Worm (Caenorhabditis elegans) whole organism, L1 larva: ENCODE results near the gene srdh-1.

Experiments
- C04F5.9 ChIP-seq: sonication (generic microtip); optimal IDR thresholded peaks from 2 replicates; lab custom pipeline; 2016; ENCODE audit warnings: missing genetic modification characterization, missing compliant biosample characterization
- C34B4.2 ChIP-seq: sonication (generic microtip); optimal IDR thresholded peaks from 2 replicates; lab custom pipeline; 2017; ENCODE audit warnings: mild to moderate bottlenecking, missing genetic modification characterization, missing compliant biosample characterization
- alr-1 ChIP-seq: fragments of 200-800 bp; sonication (Bioruptor generic); optimal IDR thresholded peaks from 2 replicates; lab custom pipeline; 2018; ENCODE audit warnings: borderline replicate concordance, mild to moderate bottlenecking, missing genetic modification characterization, missing compliant biosample characterization
- ama-1 ChIP-seq: fragments of 150-350 bp; optimal IDR thresholded peaks from 2 replicates; lab custom pipeline; 2014
- blmp-1 ChIP-seq: fragments of 150-350 bp; optimal IDR thresholded peaks from 2 replicates; lab custom pipeline; 2014; ENCODE audit warnings: missing biosample characterization, missing genetic modification characterization
- ceh-63 ChIP-seq: fragments of 200-800 bp; sonication (Bioruptor generic); optimal IDR thresholded peaks from 2 replicates; lab custom pipeline; 2018; ENCODE audit warnings: mild to moderate bottlenecking, missing genetic modification characterization, missing compliant biosample characterization
- ceh-82 ChIP-seq, 3 experiments: fragments of 150-350 bp in 1 of 3; sonication (generic microtip) in 2 of 3; optimal IDR thresholded peaks; 2 replicates each; lab custom pipeline; 2014 to 2017; ENCODE audit warnings: missing biosample characterization in 3 of 3, missing genetic modification characterization in 3 of 3
- ceh-90 ChIP-seq: sonication (generic microtip); optimal IDR thresholded peaks from 2 replicates; lab custom pipeline; 2016; ENCODE audit warnings: missing genetic modification characterization, missing compliant biosample characterization
- ces-1 ChIP-seq: fragments of 150-350 bp; optimal IDR thresholded peaks from 2 replicates; lab custom pipeline; 2014; ENCODE audit warnings: missing biosample characterization, missing genetic modification reagents, missing genetic modification characterization
- dpl-1 ChIP-seq, 3 experiments: fragments of 150-350 bp in 2 of 3; sonication (generic microtip) in 1 of 3; optimal IDR thresholded peaks; 2 replicates each; lab custom pipeline; 2014 to 2017; ENCODE audit warnings: missing biosample characterization in 3 of 3, missing genetic modification characterization in 3 of 3, missing genetic modification reagents in 3 of 3
- efl-1 ChIP-seq, 4 experiments: fragments of 150-350 bp; optimal IDR thresholded peaks in 3 of 4; peaks in 1 of 4; 1 replicate in 1 of 4; 2 replicates in 3 of 4; lab custom pipeline; 2014; ENCODE audit warnings: missing biosample characterization in 2 of 4, missing genetic modification characterization in 2 of 4, missing genetic modification reagents in 2 of 4
- egl-13 ChIP-seq: sonication (generic microtip); optimal IDR thresholded peaks from 2 replicates; lab custom pipeline; 2016; ENCODE audit warnings: missing genotype, missing genetic modification reagents, missing genetic modification characterization, missing compliant biosample characterization
- egl-27 ChIP-seq, 2 experiments: fragments of 150-350 bp in 1 of 2; sonication (generic microtip); optimal IDR thresholded peaks; 3 replicates each; lab custom pipeline; 2017 to 2018; ENCODE audit warnings: missing biosample characterization in 2 of 2, missing genetic modification characterization in 2 of 2, missing genetic modification reagents in 2 of 2
- fkh-4 ChIP-seq: sonication (generic microtip); optimal IDR thresholded peaks from 2 replicates; lab custom pipeline; 2016; ENCODE audit warnings: missing compliant biosample characterization, missing genetic modification characterization, borderline replicate concordance
- grh-1 ChIP-seq: fragments of 200-800 bp; sonication (Bioruptor generic); IDR thresholded peaks from 2 replicates; pipeline ENCODE4 v1.3.6; 2022; ENCODE audit warnings: missing genetic modification reagents, missing genetic modification characterization, missing compliant biosample characterization
- isw-1 ChIP-seq: fragments of 200-800 bp; sonication (Bioruptor generic); IDR thresholded peaks from 2 replicates; pipeline ENCODE4 v1.3.6; 2022; ENCODE audit warnings: missing genetic modification characterization, missing compliant biosample characterization
- jun-1 ChIP-seq: fragments of 150-350 bp; optimal IDR thresholded peaks from 2 replicates; lab custom pipeline; 2014; ENCODE audit warnings: missing biosample characterization, missing genetic modification reagents, missing genetic modification characterization
- lin-15B ChIP-seq: fragments of 150-350 bp; sonication (generic microtip); optimal IDR thresholded peaks from 3 replicates; lab custom pipeline; 2014; ENCODE audit warnings: missing biosample characterization, missing genetic modification characterization
- lin-35 ChIP-seq, 2 experiments: fragments of 150-350 bp; optimal IDR thresholded peaks; 2 replicates each; lab custom pipeline; 2014; ENCODE audit warnings: missing biosample characterization in 2 of 2, missing genetic modification characterization in 2 of 2, missing genetic modification reagents in 2 of 2
- lin-39 ChIP-seq: fragments of 150-350 bp; optimal IDR thresholded peaks from 2 replicates; lab custom pipeline; 2014; ENCODE audit warnings: missing biosample characterization, missing genetic modification reagents, missing genetic modification characterization
- lir-3 ChIP-seq: sonication (generic microtip); optimal IDR thresholded peaks from 2 replicates; lab custom pipeline; 2016; ENCODE audit warnings: mild to moderate bottlenecking, missing genetic modification characterization, moderate library complexity, missing compliant biosample characterization; ENCODE audit not compliant: poor library complexity
- lsy-2 ChIP-seq, 2 experiments: fragments of 150-350 bp; optimal IDR thresholded peaks; 2 replicates each; lab custom pipeline; 2014; ENCODE audit warnings: missing biosample characterization in 2 of 2, missing genetic modification characterization in 2 of 2
- mdl-1 ChIP-seq, 2 experiments: fragments of 150-350 bp; optimal IDR thresholded peaks; 2 replicates each; lab custom pipeline; 2014 to 2017; ENCODE audit warnings: missing biosample characterization in 2 of 2, missing genetic modification characterization in 2 of 2, inconsistent platforms in 1 of 2
- mef-2 ChIP-seq: fragments of 150-350 bp; optimal IDR thresholded peaks from 2 replicates; lab custom pipeline; 2014; ENCODE audit warnings: missing biosample characterization, missing genetic modification characterization
- nhr-12 ChIP-seq: sonication (generic microtip); optimal IDR thresholded peaks from 2 replicates; lab custom pipeline; 2017; ENCODE audit warnings: missing biosample characterization, missing genetic modification characterization
- nhr-19 ChIP-seq: fragments of 200-800 bp; sonication (Bioruptor generic); conservative IDR thresholded peaks from 2 replicates; pipeline ENCODE4 v1.3.6; 2022; ENCODE audit warnings: missing genetic modification characterization, missing compliant biosample characterization
- nhr-20 ChIP-seq: sonication (generic microtip); optimal IDR thresholded peaks from 2 replicates; lab custom pipeline; 2016; ENCODE audit warnings: mild to moderate bottlenecking, missing genetic modification characterization, missing compliant biosample characterization
- nhr-237 ChIP-seq: fragments of 150-350 bp; optimal IDR thresholded peaks from 2 replicates; lab custom pipeline; 2014; ENCODE audit warnings: missing biosample characterization, missing genetic modification characterization
- nhr-85 ChIP-seq: sonication (generic microtip); peaks from one replicate; lab custom pipeline; 2016; ENCODE audit warnings: missing genetic modification characterization, inconsistent platforms, missing compliant biosample characterization
- nhr-90 ChIP-seq: sonication (generic microtip); optimal IDR thresholded peaks from 2 replicates; lab custom pipeline; 2016; ENCODE audit warnings: mild to moderate bottlenecking, missing genetic modification characterization, missing compliant biosample characterization; ENCODE audit not compliant: poor library complexity
- rnt-1 ChIP-seq: sonication (generic microtip); optimal IDR thresholded peaks from 2 replicates; lab custom pipeline; 2016; ENCODE audit warnings: mild to moderate bottlenecking, missing genetic modification characterization, moderate library complexity, missing compliant biosample characterization
- skn-1 ChIP-seq: fragments of 150-350 bp; optimal IDR thresholded peaks from 2 replicates; lab custom pipeline; 2014; ENCODE audit warnings: missing biosample characterization, missing genetic modification characterization
- snu-23 ChIP-seq: sonication (generic microtip); optimal IDR thresholded peaks from 2 replicates; lab custom pipeline; 2016; ENCODE audit warnings: missing genetic modification characterization, missing compliant biosample characterization
- sox-4 ChIP-seq: sonication (generic microtip); optimal IDR thresholded peaks from 2 replicates; lab custom pipeline; 2016; ENCODE audit warnings: missing genetic modification characterization, missing compliant biosample characterization
- sptf-1 ChIP-seq: fragments of 150-350 bp; optimal IDR thresholded peaks from 2 replicates; lab custom pipeline; 2014; ENCODE audit warnings: missing biosample characterization, missing genetic modification characterization
- sup-37 ChIP-seq: fragments of 200-800 bp; sonication (Bioruptor generic); optimal IDR thresholded peaks from 2 replicates; lab custom pipeline; 2018; ENCODE audit warnings: mild to moderate bottlenecking, missing genetic modification characterization, missing compliant biosample characterization
- swsn-7 ChIP-seq: sonication (generic microtip); optimal IDR thresholded peaks from 2 replicates; lab custom pipeline; 2016; ENCODE audit warnings: missing genetic modification characterization, missing compliant biosample characterization
- unc-30 ChIP-seq: sonication (generic microtip); optimal IDR thresholded peaks from 2 replicates; lab custom pipeline; 2017; ENCODE audit warnings: missing biosample characterization, missing genetic modification characterization
- unc-62 ChIP-seq: fragments of 150-350 bp; optimal IDR thresholded peaks from 2 replicates; lab custom pipeline; 2014; ENCODE audit warnings: missing biosample characterization, missing genetic modification reagents, missing genetic modification characterization
- unc-98 ChIP-seq: fragments of 200-800 bp; sonication (Bioruptor generic); IDR thresholded peaks from 2 replicates; pipeline ENCODE4 v1.3.6; 2022; ENCODE audit warnings: missing genetic modification characterization, missing compliant biosample characterization
- vab-15 ChIP-seq: sonication (generic microtip); optimal IDR thresholded peaks from 2 replicates; lab custom pipeline; 2017; ENCODE audit warnings: missing genotype, mild to moderate bottlenecking, missing genetic modification characterization, missing compliant biosample characterization
- xbp-1 ChIP-seq: sonication (generic microtip); optimal IDR thresholded peaks from 2 replicates; lab custom pipeline; 2016; ENCODE audit warnings: missing genetic modification characterization, missing compliant biosample characterization
- zag-1 ChIP-seq: fragments of 150-350 bp; optimal IDR thresholded peaks from 2 replicates; lab custom pipeline; 2014; ENCODE audit warnings: missing biosample characterization, missing genetic modification characterization
- zip-4 ChIP-seq: fragments of 200-800 bp; sonication (Bioruptor generic); optimal IDR thresholded peaks from 2 replicates; lab custom pipeline; 2018; ENCODE audit warnings: mild to moderate bottlenecking, missing genetic modification characterization, moderate library complexity, missing compliant biosample characterization

Gene srdh-1

ce11 chrII:8216433-8216832 lies 48.0 kb upstream of the srdh-1 start, which contains the start of gene M110.3 (continued):
- TF ChIP-seq nhr-19 (GFP tag; lab: Robert Waterston, UW), result no peak
- TF ChIP-seq ces-1 (GFP tag; lab: Kevin White, UChicago), result no peak
- TF ChIP-seq mdl-1 (tag; optimal IDR thresholded peaks at IDR 0.05; lab: Kevin White, UChicago), result peak in 1 of 2 experiments; percentile 39
- no peak for TF ChIP-seq unc-62 (GFP tag; lab: Kevin White, UChicago)
- TF ChIP-seq C04F5.9, result peak; percentile 44
- TF ChIP-seq sox-4 (tag; lab: Kevin White, UChicago), result no peak
- no peak for TF ChIP-seq ceh-63 (GFP tag; lab: Kevin White, UChicago)
- TF ChIP-seq egl-27 (tag; optimal IDR thresholded peaks at IDR 0.05; lab: Kevin White, UChicago), result no peak
- TF ChIP-seq ceh-90 (tag; lab: Kevin White, UChicago), result no peak
- peak; percentile 64 for TF ChIP-seq snu-23 (GFP tag; lab: Kevin White, UChicago)
- peak; percentile 44 for TF ChIP-seq isw-1
- TF ChIP-seq grh-1 (GFP tag; lab: Robert Waterston, UW), result no peak
- no peak for TF ChIP-seq nhr-90 (tag; lab: Kevin White, UChicago)
- TF ChIP-seq nhr-85 (tag; lab: Kevin White, UChicago), result peak; percentile 67
- TF ChIP-seq lin-39 (tag; lab: Kevin White, UChicago), result no peak
- TF ChIP-seq jun-1 (tag; lab: Kevin White, UChicago), result peak; percentile 8
- TF ChIP-seq zip-4 (GFP tag; lab: Kevin White, UChicago), result peak; percentile 47
- no peak for TF ChIP-seq vab-15
- TF ChIP-seq mef-2 (tag; lab: Kevin White, UChicago), result no peak
- TF ChIP-seq unc-98, result no peak
- peak; percentile 43 for TF ChIP-seq rnt-1
- no peak for TF ChIP-seq nhr-12 (tag; lab: Kevin White, UChicago)
- peak; percentile 65 for TF ChIP-seq efl-1 (optimal IDR thresholded peaks at IDR 0.05; lab: Kevin White, UChicago)
- TF ChIP-seq efl-1 (GFP tag; optimal IDR thresholded peaks at IDR 0.05 in 1 of 2; lab: Kevin White, UChicago), result peak; percentile 54 to 91
- TF ChIP-seq alr-1 (tag; lab: Kevin White, UChicago), result no peak
- TF ChIP-seq lsy-2 (tag; optimal IDR thresholded peaks at IDR 0.05; lab: Kevin White, UChicago), result peak; percentile 66 to 77
- no peak for TF ChIP-seq C34B4.2 (tag; lab: Kevin White, UChicago)
- TF ChIP-seq xbp-1 (tag; lab: Kevin White, UChicago), result peak; percentile 38
- no peak for TF ChIP-seq sptf-1 (tag; lab: Kevin White, UChicago)
- TF ChIP-seq blmp-1 (tag; lab: Kevin White, UChicago), result peak; percentile 64
- no peak for TF ChIP-seq zag-1 (tag; lab: Kevin White, UChicago)
- peak in 2 of 3 experiments; percentile 4 to 42 for TF ChIP-seq ceh-82 (tag; optimal IDR thresholded peaks at IDR 0.05; lab: Kevin White, UChicago)
- TF ChIP-seq dpl-1 (GFP tag; optimal IDR thresholded peaks at IDR 0.05; lab: Kevin White, UChicago), result peak; percentile 18 to 58 (median 42)
- TF ChIP-seq lir-3, result no peak
- peak; percentile 47 to 63 for TF ChIP-seq lin-35 (GFP tag; optimal IDR thresholded peaks at IDR 0.05; lab: Kevin White, UChicago)
- TF ChIP-seq nhr-237 (tag; lab: Kevin White, UChicago), result no peak
- no peak for TF ChIP-seq sup-37
- peak; percentile 32 for TF ChIP-seq swsn-7
- peak; percentile 2 for TF ChIP-seq lin-15B (tag; lab: Kevin White, UChicago)
- no peak for TF ChIP-seq ama-1 (lab: Kevin White, UChicago)
- no peak for TF ChIP-seq fkh-4
- peak; percentile 27 for TF ChIP-seq nhr-20 (tag; lab: Kevin White, UChicago)
- TF ChIP-seq egl-13 (tag; lab: Kevin White, UChicago), result peak; percentile 14
- no peak for TF ChIP-seq unc-30 (tag; lab: Kevin White, UChicago)
- peak; percentile 1 for TF ChIP-seq skn-1 (tag; lab: Kevin White, UChicago)
